Worm (Caenorhabditis elegans) whole organism, late embryonic: ENCODE results near the gene act-5.

Experiments used
- ceh-34 ChIP-seq: sonication (generic microtip); optimal IDR thresholded peaks from 2 replicates; lab custom pipeline; 2016; ENCODE audit warnings: mild to moderate bottlenecking, missing genetic modification characterization, missing compliant biosample characterization
- lin-11 ChIP-seq: fragments of 200-800 bp; sonication (Bioruptor generic); optimal IDR thresholded peaks from 2 replicates; lab custom pipeline; 2018; ENCODE audit warnings: mild to moderate bottlenecking, missing genetic modification characterization, missing compliant biosample characterization

DNA sequence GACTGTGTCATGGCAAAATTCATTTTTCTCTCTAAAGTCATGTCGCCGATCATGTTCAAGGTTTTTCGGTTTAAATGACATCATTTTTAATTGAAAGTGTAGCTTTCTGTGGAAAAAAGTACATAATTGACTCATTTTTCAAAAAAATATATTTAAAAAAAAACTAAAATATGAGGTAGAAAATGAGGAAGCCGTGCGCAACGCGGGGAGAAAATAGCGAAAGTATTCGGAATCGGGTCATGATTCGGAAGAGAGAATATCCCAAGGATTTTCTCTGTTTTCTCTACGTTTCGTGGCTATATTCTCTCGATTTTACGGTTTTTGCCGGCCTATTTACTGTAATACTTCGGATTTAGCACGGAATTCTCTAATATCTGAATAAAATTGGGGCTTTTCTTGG, 45.2 kb downstream of the act-5 start:
- no peak for TF ChIP-seq ceh-34 (tag; lab: Kevin White, UChicago)
- TF ChIP-seq lin-11 (tag; lab: Kevin White, UChicago) = no peak
